Fruit fly (Drosophila melanogaster) whole organism, embryonic: Measurements from ENCODE around the gene RpL28.

Source experiments
- Adf1 ChIP-seq: fragments of 200-800 bp; sonication (Bioruptor generic); IDR thresholded peaks from 2 replicates; pipeline ENCODE4 v1.3.6; 2022; ENCODE audit warnings: missing biosample characterization, missing genetic modification characterization
- CG10366 ChIP-seq: fragments of 200-800 bp; sonication (Bioruptor generic); IDR thresholded peaks from 2 replicates; pipeline ENCODE4 v1.3.6; 2022; ENCODE audit warnings: missing biosample characterization, missing genetic modification characterization
- CG10462 ChIP-seq: fragments of 200-800 bp; sonication (Bioruptor generic); optimal IDR thresholded peaks from 2 replicates; lab custom pipeline; 2016; ENCODE audit warnings: missing biosample characterization, missing genetic modification characterization
- CG10979 ChIP-seq: fragments of 200-800 bp; sonication (Bioruptor generic); optimal IDR thresholded peaks from 2 replicates; lab custom pipeline; 2018; ENCODE audit warnings: missing biosample characterization, mild to moderate bottlenecking, missing genetic modification characterization, moderate library complexity
- CG11398 ChIP-seq: fragments of 200-800 bp; sonication (Bioruptor generic); optimal IDR thresholded peaks from 2 replicates; lab custom pipeline; 2016; ENCODE audit warnings: missing biosample characterization, missing genetic modification characterization
- CG1233 ChIP-seq: fragments of 200-800 bp; sonication (Bioruptor generic); optimal IDR thresholded peaks from 4 replicates; lab custom pipeline; 2018; ENCODE audit warnings: missing biosample characterization, mild to moderate bottlenecking, missing genetic modification characterization
- CG12391 ChIP-seq: fragments of 200-800 bp; sonication (Bioruptor generic); optimal IDR thresholded peaks from 3 replicates; lab custom pipeline; 2018; ENCODE audit warnings: missing biosample characterization, mild to moderate bottlenecking, missing genetic modification characterization, moderate library complexity
- CG12744 ChIP-seq: fragments of 200-800 bp; sonication (Bioruptor generic); optimal IDR thresholded peaks from 2 replicates; lab custom pipeline; 2016; ENCODE audit warnings: missing biosample characterization, missing genetic modification characterization
- CG15011 ChIP-seq: fragments of 200-800 bp; sonication (Bioruptor generic); optimal IDR thresholded peaks from 3 replicates; lab custom pipeline; 2018; ENCODE audit warnings: missing biosample characterization, mild to moderate bottlenecking, missing genetic modification characterization
- CG15269 ChIP-seq: fragments of 200-800 bp; sonication (Bioruptor generic); optimal IDR thresholded peaks from 2 replicates; lab custom pipeline; 2018; ENCODE audit warnings: missing biosample characterization, mild to moderate bottlenecking, missing genetic modification characterization, moderate library complexity
- CG16863 ChIP-seq: fragments of 200-800 bp; sonication (Bioruptor generic); optimal IDR thresholded peaks from 3 replicates; lab custom pipeline; 2016; ENCODE audit warnings: missing biosample characterization, missing genetic modification characterization
- CG17328 ChIP-seq: fragments of 200-800 bp; sonication (Bioruptor generic); IDR thresholded peaks from 2 replicates; pipeline ENCODE4 v1.3.6; 2022; ENCODE audit warnings: missing biosample characterization, missing genetic modification characterization
- CG17385 ChIP-seq: fragments of 200-800 bp; sonication (Bioruptor generic); optimal IDR thresholded peaks from 3 replicates; lab custom pipeline; 2018; ENCODE audit warnings: missing biosample characterization, mild to moderate bottlenecking, missing genetic modification characterization
- CG17612 ChIP-seq: fragments of 200-800 bp; sonication (Bioruptor generic); IDR thresholded peaks from 2 replicates; pipeline ENCODE4 v1.3.6; 2022; ENCODE audit warnings: missing biosample characterization, missing genetic modification characterization
- CG18011 ChIP-seq: fragments of 200-800 bp; sonication (Bioruptor generic); optimal IDR thresholded peaks from 2 replicates; lab custom pipeline; 2017; ENCODE audit warnings: missing biosample characterization, missing genetic modification characterization, mild to moderate bottlenecking, moderate library complexity, missing genotype
- CG18476 ChIP-seq: fragments of 200-800 bp; sonication (Bioruptor generic); optimal IDR thresholded peaks from 2 replicates; lab custom pipeline; 2016; ENCODE audit warnings: missing biosample characterization, mild to moderate bottlenecking, missing genetic modification characterization
- CG3838 ChIP-seq: fragments of 200-800 bp; sonication (Bioruptor generic); optimal IDR thresholded peaks from 3 replicates; lab custom pipeline; 2016; ENCODE audit warnings: missing biosample characterization, missing genetic modification characterization
- CG42726 ChIP-seq: fragments of 200-800 bp; sonication (Bioruptor generic); IDR thresholded peaks from 2 replicates; pipeline ENCODE4 v1.3.6; 2022; ENCODE audit warnings: missing biosample characterization, missing genetic modification characterization; ENCODE audit not compliant: partially characterized antibody
- CG43689 ChIP-seq: fragments of 200-800 bp; sonication (Bioruptor generic); IDR thresholded peaks from 2 replicates; pipeline ENCODE4 v1.3.6; 2022; ENCODE audit warnings: missing biosample characterization, missing genetic modification characterization
- CG6254 ChIP-seq: fragments of 200-800 bp; sonication (Bioruptor generic); optimal IDR thresholded peaks from 3 replicates; lab custom pipeline; 2017; ENCODE audit warnings: mild to moderate bottlenecking, missing biosample characterization, missing genetic modification reagents, missing genetic modification characterization
- CG6654 ChIP-seq: fragments of 200-800 bp; sonication (Bioruptor generic); optimal IDR thresholded peaks from 2 replicates; lab custom pipeline; 2017; ENCODE audit warnings: missing biosample characterization, mild to moderate bottlenecking, missing genetic modification characterization
- CG7271 ChIP-seq: fragments of 200-800 bp; sonication (Bioruptor generic); optimal IDR thresholded peaks from 2 replicates; lab custom pipeline; 2018; ENCODE audit warnings: missing biosample characterization, mild to moderate bottlenecking, missing genetic modification characterization, moderate library complexity
- CG8290 ChIP-seq, 3 experiments: fragments of 200-800 bp; sonication (Bioruptor generic); optimal IDR thresholded peaks; 2 replicates each; lab custom pipeline; 2016 to 2019; ENCODE audit warnings: missing biosample characterization in 3 of 3, missing genetic modification characterization in 3 of 3, mild to moderate bottlenecking in 2 of 3, moderate library complexity in 1 of 3
- CG8924 ChIP-seq: fragments of 200-800 bp; optimal IDR thresholded peaks from 3 replicates; lab custom pipeline; 2019; ENCODE audit warnings: missing biosample characterization, mild to moderate bottlenecking, missing genetic modification characterization, moderate library complexity
- CkIIα-i1 ChIP-seq: fragments of 200-800 bp; sonication (Bioruptor generic); IDR thresholded peaks from 2 replicates; pipeline ENCODE4 v1.3.6; 2022; ENCODE audit warnings: missing biosample characterization, missing genetic modification characterization
- E2f1 ChIP-seq: fragments of 200-800 bp; sonication (Bioruptor generic); IDR thresholded peaks from 2 replicates; pipeline ENCODE4 v1.3.6; 2022; ENCODE audit warnings: missing biosample characterization, missing genetic modification characterization
- Eip74EF ChIP-seq, 2 experiments: fragments of 200-800 bp in 1 of 2; fragments of >200 bp in 1 of 2; sonication (Bioruptor generic) in 1 of 2; optimal IDR thresholded peaks; 2 replicates each; lab custom pipeline; 2017 to 2019; ENCODE audit warnings: missing biosample characterization in 2 of 2, missing genetic modification characterization in 2 of 2, mild to moderate bottlenecking in 1 of 2, moderate library complexity in 1 of 2
- HLH3B ChIP-seq: fragments of 200-800 bp; sonication (Bioruptor generic); IDR thresholded peaks from 2 replicates; pipeline ENCODE4 v1.3.6; 2022; ENCODE audit warnings: missing biosample characterization, missing genetic modification characterization
- HmgD ChIP-seq: fragments of 200-800 bp; sonication (Bioruptor generic); optimal IDR thresholded peaks from 3 replicates; lab custom pipeline; 2016; ENCODE audit warnings: missing biosample characterization, missing genetic modification characterization
- Opbp ChIP-seq: fragments of 200-800 bp; sonication (Bioruptor generic); IDR thresholded peaks from 3 replicates; pipeline ENCODE4 v1.3.6; 2022; ENCODE audit warnings: missing biosample characterization, missing genetic modification characterization; ENCODE audit not compliant: partially characterized antibody
- Sox100B ChIP-seq: fragments of 200-800 bp; sonication (Bioruptor generic); optimal IDR thresholded peaks from 3 replicates; lab custom pipeline; 2018; ENCODE audit warnings: missing biosample characterization, mild to moderate bottlenecking, missing genetic modification characterization
- Tbp ChIP-seq: fragments of >200 bp; optimal IDR thresholded peaks from 2 replicates; lab custom pipeline; 2018; ENCODE audit warnings: missing biosample characterization, missing genetic modification characterization
- Vsx1 ChIP-seq: fragments of 200-800 bp; sonication (Bioruptor generic); optimal IDR thresholded peaks from 2 replicates; lab custom pipeline; 2017; ENCODE audit warnings: missing biosample characterization, mild to moderate bottlenecking, missing genetic modification characterization, missing genetic modification reagents
- Xbp1 ChIP-seq: fragments of 200-800 bp; sonication (Bioruptor generic); optimal IDR thresholded peaks from 3 replicates; lab custom pipeline; 2016; ENCODE audit warnings: missing biosample characterization, mild to moderate bottlenecking, missing genetic modification characterization
- ac ChIP-seq: fragments of 200-800 bp; sonication (Bioruptor generic); optimal IDR thresholded peaks from 3 replicates; lab custom pipeline; 2017; ENCODE audit warnings: missing biosample characterization, mild to moderate bottlenecking, missing genetic modification characterization
- az2 ChIP-seq: fragments of 200-800 bp; sonication (Bioruptor generic); optimal IDR thresholded peaks from 3 replicates; lab custom pipeline; 2016; ENCODE audit warnings: missing biosample characterization, missing genetic modification characterization
- cato ChIP-seq: fragments of 200-800 bp; sonication (Bioruptor generic); optimal IDR thresholded peaks from 2 replicates; lab custom pipeline; 2016; ENCODE audit warnings: missing biosample characterization, missing genetic modification characterization, borderline replicate concordance
- chn ChIP-seq: fragments of 200-800 bp; sonication (Bioruptor generic); optimal IDR thresholded peaks from 2 replicates; lab custom pipeline; 2016; ENCODE audit warnings: missing biosample characterization, missing genetic modification characterization
- crp ChIP-seq, 2 experiments: fragments of 200-800 bp; sonication (Bioruptor generic); optimal IDR thresholded peaks; 2 replicates in 1 of 2; 3 replicates in 1 of 2; lab custom pipeline; 2017; ENCODE audit warnings: missing biosample characterization in 2 of 2, missing genetic modification characterization in 2 of 2, mild to moderate bottlenecking in 1 of 2, moderate library complexity in 1 of 2
- dmrt11E ChIP-seq: fragments of 200-800 bp; sonication (Bioruptor generic); optimal IDR thresholded peaks from 3 replicates; lab custom pipeline; 2018; ENCODE audit warnings: missing biosample characterization, mild to moderate bottlenecking, missing genetic modification characterization, moderate library complexity
- dpn ChIP-seq, 2 experiments: fragments of 200-800 bp; sonication (Bioruptor generic); optimal IDR thresholded peaks; 3 replicates each; lab custom pipeline; 2016; ENCODE audit warnings: missing biosample characterization in 2 of 2, missing genetic modification characterization in 2 of 2
- fd64A ChIP-seq: fragments of 200-800 bp; sonication (Bioruptor generic); optimal IDR thresholded peaks from 3 replicates; lab custom pipeline; 2018; ENCODE audit warnings: missing biosample characterization, mild to moderate bottlenecking, missing genetic modification characterization
- fu2 ChIP-seq: fragments of 200-800 bp; sonication (Bioruptor generic); optimal IDR thresholded peaks from 2 replicates; lab custom pipeline; 2016; ENCODE audit warnings: missing biosample characterization, missing genetic modification characterization
- ham ChIP-seq: fragments of 200-800 bp; sonication (Bioruptor generic); IDR thresholded peaks from 2 replicates; pipeline ENCODE4 v1.3.6; 2022; ENCODE audit warnings: missing biosample characterization, missing genetic modification characterization
- hkb ChIP-seq, 2 experiments: fragments of 200-800 bp in 1 of 2; fragments of >200 bp in 1 of 2; sonication (Bioruptor generic) in 1 of 2; IDR thresholded peaks in 1 of 2; optimal IDR thresholded peaks in 1 of 2; 2 replicates each; pipeline versions ENCODE4 v1.3.6 to Lab custom; 2017 to 2022; ENCODE audit warnings: missing biosample characterization in 1 of 2, missing genetic modification characterization in 1 of 2
- pita ChIP-seq: fragments of 200-800 bp; sonication (Bioruptor generic); optimal IDR thresholded peaks from 2 replicates; lab custom pipeline; 2017; ENCODE audit warnings: missing biosample characterization, mild to moderate bottlenecking, missing genetic modification characterization
- sima ChIP-seq: fragments of 200-800 bp; sonication (Bioruptor generic); optimal IDR thresholded peaks from 2 replicates; lab custom pipeline; 2016; ENCODE audit warnings: missing biosample characterization, missing genetic modification characterization
- sqz ChIP-seq: fragments of 200-800 bp; sonication (Bioruptor generic); optimal IDR thresholded peaks from 3 replicates; lab custom pipeline; 2018; ENCODE audit warnings: missing biosample characterization, mild to moderate bottlenecking, missing genetic modification characterization
- zfh1 ChIP-seq: fragments of 200-800 bp; sonication (Bioruptor generic); IDR thresholded peaks from 3 replicates; pipeline ENCODE4 v1.3.6; 2022; ENCODE audit warnings: missing biosample characterization, missing genetic modification characterization

RpL28 gene

DNA sequence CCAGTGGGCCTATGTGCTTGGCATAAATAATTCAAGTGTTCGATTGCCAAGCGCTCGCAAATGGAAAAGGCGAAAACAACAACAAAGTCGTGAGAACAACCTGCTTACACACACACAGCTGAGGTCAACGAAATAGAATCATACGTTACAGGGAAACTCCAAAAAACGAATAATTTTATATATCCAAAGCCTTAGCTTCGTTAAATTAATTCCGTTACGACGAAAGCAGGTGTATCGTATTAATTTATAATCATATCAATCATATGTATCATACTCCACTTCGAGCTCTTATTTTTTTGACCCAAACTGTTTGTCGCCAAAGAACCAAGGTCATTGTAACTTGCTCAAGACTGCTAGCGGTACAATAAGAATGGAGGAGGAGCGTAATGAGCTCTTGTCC lies 43.3 kb downstream of the RpL28 start (continued):
- TF ChIP-seq HLH3B (peak; percentile 86), CG15011 (GFP tag; lab: Kevin White, UChicago) (peak; percentile 81), fu2 (peak; percentile 43), CG43689 (GFP tag; lab: Robert Waterston, UW) (no peak), crp (GFP tag; optimal IDR thresholded peaks at IDR 0.05; lab: Kevin White, UChicago) (peak in 1 of 2 experiments; percentile 2), zfh1 (peak; percentile 89), CG17385 (GFP tag; lab: Kevin White, UChicago) (peak; percentile 82), CG18476 (GFP tag; lab: Kevin White, UChicago) (peak; percentile 82), CG8924 (tag; lab: Kevin White, UChicago) (peak; percentile 84), Vsx1 (GFP tag; lab: Kevin White, UChicago) (no peak), CG10979 (tag; lab: Kevin White, UChicago) (peak; percentile 92), CG6254 (peak; percentile 88), CG42726 (GFP tag; lab: Robert Waterston, UW) (no peak), CG7271 (peak; percentile 55), CG16863 (GFP tag; lab: Kevin White, UChicago) (peak; percentile 79), CG1233 (GFP tag; lab: Kevin White, UChicago) (peak; percentile 89), hkb (optimal IDR thresholded peaks at IDR 0.05; lab: Kevin White, UChicago) (no peak), hkb (GFP tag; IDR thresholded peaks at IDR 0.05; lab: Robert Waterston, UW) (peak; percentile 95), CG10462 (peak; percentile 64), CG17612 (peak; percentile 67; the same call in 1 of the 2 replicates), Opbp (GFP tag; lab: Robert Waterston, UW) (no peak), CG3838 (GFP tag; lab: Kevin White, UChicago) (peak; percentile 4), Xbp1 (peak; percentile 85), az2 (GFP tag; lab: Kevin White, UChicago) (peak; percentile 83), Tbp (GFP tag; lab: Kevin White, UChicago) (no peak), CG12744 (GFP tag; lab: Kevin White, UChicago) (peak; percentile 80), chn (GFP tag; lab: Kevin White, UChicago) (peak; percentile 79), CkIIα-i1 (no peak), dpn (GFP tag; optimal IDR thresholded peaks at IDR 0.05; lab: Kevin White, UChicago) (peak; percentile 85 to 89), dmrt11E (peak; percentile 85), CG17328 (GFP tag; lab: Robert Waterston, UW) (peak; percentile 89), Eip74EF (GFP tag; optimal IDR thresholded peaks at IDR 0.05; lab: Kevin White, UChicago) (no peak), CG10366 (peak; percentile 77), HmgD (GFP tag; lab: Kevin White, UChicago) (no peak), ham (GFP tag; lab: Robert Waterston, UW) (peak; percentile 42; the same call in 1 of the 2 replicates), pita (GFP tag; lab: Kevin White, UChicago) (no peak), Sox100B (GFP tag; lab: Kevin White, UChicago) (no peak), E2f1 (peak; percentile 91), CG18011 (GFP tag; lab: Kevin White, UChicago) (peak; percentile 69), CG11398 (GFP tag; lab: Kevin White, UChicago) (peak; percentile 24), Adf1 (peak; percentile 41; the same call in 1 of the 2 replicates), fd64A (GFP tag; lab: Kevin White, UChicago) (peak; percentile 57), sima (GFP tag; lab: Kevin White, UChicago) (no peak), ac (GFP tag; lab: Kevin White, UChicago) (peak; percentile 26), cato (GFP tag; lab: Kevin White, UChicago) (peak; percentile 45), sqz (GFP tag; lab: Kevin White, UChicago) (no peak), CG12391 (peak; percentile 87), CG8290 (GFP tag; optimal IDR thresholded peaks at IDR 0.05; lab: Kevin White, UChicago) (peak; percentile 79), CG8290 (tag; optimal IDR thresholded peaks at IDR 0.05; lab: Kevin White, UChicago) (no peak), CG15269 (tag; lab: Kevin White, UChicago) (peak; percentile 91), CG6654 (GFP tag; lab: Kevin White, UChicago) (peak; percentile 64)
